Fruit fly (Drosophila melanogaster): Measurements from ENCODE around the gene CG8679.

The CG8679 gene

DNA sequence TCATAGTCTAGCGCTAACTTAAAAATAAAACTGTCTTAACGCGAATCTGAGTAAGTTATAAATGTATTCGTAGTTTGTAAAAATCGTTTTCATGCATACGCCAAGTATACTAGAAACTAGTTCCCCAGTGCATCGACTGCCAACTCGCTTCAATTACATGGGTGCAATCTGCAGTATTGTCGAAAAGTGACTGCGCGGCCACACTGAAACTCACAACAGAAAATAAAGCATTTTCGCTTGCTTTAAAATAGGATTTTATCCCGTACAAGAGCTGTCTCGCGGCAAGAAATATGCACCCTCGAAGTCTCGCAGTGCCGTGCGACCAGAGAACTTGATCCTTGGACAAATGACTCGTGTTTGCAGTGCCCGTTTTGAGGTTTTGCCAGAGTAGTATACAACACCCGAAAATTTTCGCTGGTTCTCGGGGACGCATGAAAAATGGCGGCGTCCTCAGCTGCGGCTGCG, 2.8 kb upstream of the CG8679 start, which contains the start of gene CG8677 (continued):
- peak; percentile 51; the same call in 2 of the 3 replicates for TF ChIP-seq CG6791 (GFP tag; IDR thresholded peaks at IDR 0.05; ENCODE audit: partially characterized antibody)
- TF ChIP-seq insv (GFP tag; optimal IDR thresholded peaks at IDR 0.05) = no peak
- TF ChIP-seq Awh (GFP tag; IDR thresholded peaks at IDR 0.05) = no peak
- peak; percentile 15; the same call in 1 of the 2 replicates for TF ChIP-seq danr (GFP tag; IDR thresholded peaks at IDR 0.05)
- TF ChIP-seq CG9932 (GFP tag; IDR thresholded peaks at IDR 0.05) = peak; percentile 49
- TF ChIP-seq CG4328 (GFP tag; optimal IDR thresholded peaks at IDR 0.05) = no peak
- TF ChIP-seq bowl (GFP tag; IDR thresholded peaks at IDR 0.05) = no peak
- peak; percentile 63 for TF ChIP-seq Ets65A (GFP tag)
- TF ChIP-seq CG9437 (GFP tag; optimal IDR thresholded peaks at IDR 0.05) = no peak
- no peak for TF ChIP-seq cato (GFP tag; optimal IDR thresholded peaks at IDR 0.05; ENCODE audit: borderline replicate concordance)
- TF ChIP-seq HHEX (GFP tag; optimal IDR thresholded peaks at IDR 0.05) = no peak
- TF ChIP-seq nmo (GFP tag; optimal IDR thresholded peaks at IDR 0.05) = peak; percentile 19
- peak; percentile 44; the same call in 1 of the 2 replicates for TF ChIP-seq CG32532 (GFP tag; IDR thresholded peaks at IDR 0.05)
- no peak for TF ChIP-seq rib (GFP tag; IDR thresholded peaks at IDR 0.05)
- no peak for TF ChIP-seq scrt (GFP tag; optimal IDR thresholded peaks at IDR 0.05)
- peak; percentile 44 for TF ChIP-seq Ets97D (GFP tag; optimal IDR thresholded peaks at IDR 0.05)
- TF ChIP-seq CG13424 (tag; optimal IDR thresholded peaks at IDR 0.05) = peak; percentile 12
- TF ChIP-seq CG34422 (GFP tag; IDR thresholded peaks at IDR 0.05) = peak; percentile 65; the same call in 2 of the 3 replicates
- no peak for TF ChIP-seq run (tag; optimal IDR thresholded peaks at IDR 0.05)
- peak; percentile 46; the same call in 1 of the 2 replicates for TF ChIP-seq amos (GFP tag; IDR thresholded peaks at IDR 0.05; ENCODE audit: partially characterized antibody)
- no peak for TF ChIP-seq CG14667 (GFP tag; IDR thresholded peaks at IDR 0.05)
- TF ChIP-seq Mes4 (GFP tag; optimal IDR thresholded peaks at IDR 0.05) = no peak
- TF ChIP-seq CG11085 (GFP tag; IDR thresholded peaks at IDR 0.05) = no peak
- TF ChIP-seq Lpt (GFP tag; optimal IDR thresholded peaks at IDR 0.05) = no peak
- TF ChIP-seq klu (GFP tag; IDR thresholded peaks at IDR 0.05) = no peak
- no peak for TF ChIP-seq CG10654 (GFP tag; optimal IDR thresholded peaks at IDR 0.05)
- TF ChIP-seq oc (tag; optimal IDR thresholded peaks at IDR 0.05) = no peak
- TF ChIP-seq MESR4 (GFP tag; optimal IDR thresholded peaks at IDR 0.05) = peak; percentile 93
- TF ChIP-seq ERR (GFP tag; optimal IDR thresholded peaks at IDR 0.05) = no peak
- TF ChIP-seq ham (GFP tag; IDR thresholded peaks at IDR 0.05) = no peak
- no peak for TF ChIP-seq CG5180 (GFP tag; optimal IDR thresholded peaks at IDR 0.05)
- TF ChIP-seq Bdp1 (GFP tag; optimal IDR thresholded peaks at IDR 0.05) = no peak
- TF ChIP-seq CG10321 (GFP tag; IDR thresholded peaks at IDR 0.05) = no peak
- no peak for TF ChIP-seq CG1792 (GFP tag; optimal IDR thresholded peaks at IDR 0.05)
- TF ChIP-seq al (GFP tag; IDR thresholded peaks at IDR 0.05) = no peak
- TF ChIP-seq Sry-β (GFP tag; optimal IDR thresholded peaks at IDR 0.05) = no peak
- TF ChIP-seq ara (GFP tag; IDR thresholded peaks at IDR 0.05) = 0 out of 2 replicates have a peak, but pooled peaks have one; percentile 13
- peak; percentile 51 for TF ChIP-seq CG2116 (GFP tag; optimal IDR thresholded peaks at IDR 0.05)
- TF ChIP-seq PHDP (tag; optimal IDR thresholded peaks at IDR 0.05) = no peak
- TF ChIP-seq CG32772 (GFP tag; IDR thresholded peaks at IDR 0.05) = no peak
- TF ChIP-seq H15 (GFP tag; IDR thresholded peaks at IDR 0.05) = no peak
- TF ChIP-seq gfzf (GFP tag; optimal IDR thresholded peaks at IDR 0.05) = peak; percentile 92
- TF ChIP-seq tna (GFP tag; IDR thresholded peaks at IDR 0.05; ENCODE audit: partially characterized antibody) = 0 out of 2 replicates have a peak, but pooled peaks have one; percentile 19
- TF ChIP-seq CG5953 (GFP tag; IDR thresholded peaks at IDR 0.05) = no peak
- TF ChIP-seq kah (GFP tag; optimal IDR thresholded peaks at IDR 0.05) = no peak
- TF ChIP-seq gsb-n (tag; optimal IDR thresholded peaks at IDR 0.05) = no peak
- TF ChIP-seq CG14014 (GFP tag; IDR thresholded peaks at IDR 0.05) = 0 out of 2 replicates have a peak, but pooled peaks have one; percentile 20
- TF ChIP-seq Dek (tag; optimal IDR thresholded peaks at IDR 0.05) = no peak
- TF ChIP-seq croc (GFP tag; conservative IDR thresholded peaks at IDR 0.05) = no peak
- no peak for TF ChIP-seq tx (GFP tag; optimal IDR thresholded peaks at IDR 0.05)
- TF ChIP-seq fd3F (GFP tag; optimal IDR thresholded peaks at IDR 0.05) = no peak

All from whole organism, embryonic.